Worm (Caenorhabditis elegans): ENCODE results near the gene Y37D8A.6.

The Y37D8A.6 gene

ce11 chrIII:12891580-12891979 lies 21.5 kb upstream of the Y37D8A.6 start, which contains the start of the genes Y37D8A.29 and unc-71:
Gene Y37D8A.29, minus strand, starts transcription at chrIII:12891680.
Gene unc-71, minus strand, starts transcription at chrIII:12891738.
- TF ChIP-seq hsf-1 (GFP tag; IDR thresholded peaks at IDR 0.05): no peak
- no peak for TF ChIP-seq hmg-1.2 (GFP tag; IDR thresholded peaks at IDR 0.05)
- TF ChIP-seq zim-3 (tag; optimal IDR thresholded peaks at IDR 0.05): no peak
- TF ChIP-seq snpc-4 (GFP tag; optimal IDR thresholded peaks at IDR 0.05): no peak
- TF ChIP-seq snpc-4 (tag; optimal IDR thresholded peaks at IDR 0.05): no peak
- TF ChIP-seq lsl-1 (GFP tag; optimal IDR thresholded peaks at IDR 0.05): no peak
- no peak for TF ChIP-seq bed-2 (GFP tag; IDR thresholded peaks at IDR 0.05)
- TF ChIP-seq pbrm-1 (GFP tag; IDR thresholded peaks at IDR 0.05): no peak
- no peak for TF ChIP-seq ztf-3 (GFP tag; optimal IDR thresholded peaks at IDR 0.05)
- no peak for TF ChIP-seq hrde-1 (tag; optimal IDR thresholded peaks at IDR 0.05; ENCODE audit: borderline replicate concordance)
- TF ChIP-seq ekl-4 (GFP tag; IDR thresholded peaks at IDR 0.05): no peak
- TF ChIP-seq B0336.3 (GFP tag; IDR thresholded peaks at IDR 0.05): no peak
- TF ChIP-seq him-1 (tag; optimal IDR thresholded peaks at IDR 0.05): no peak

ce11 chrIII:12885153-12885552 lies 15.1 kb upstream of the Y37D8A.6 start:
- TF ChIP-seq bed-1 (GFP tag; IDR thresholded peaks at IDR 0.05) (0 out of 2 replicates have a peak, but pooled peaks have one; percentile 67), lin-35 (GFP tag; optimal IDR thresholded peaks at IDR 0.05) (no peak), ceh-40 (GFP tag; IDR thresholded peaks at IDR 0.05) (no peak), attf-3 (GFP tag; conservative IDR thresholded peaks at IDR 0.05) (no peak), zfh-2 (GFP tag; conservative IDR thresholded peaks at IDR 0.05) (peak; percentile 66)

- TF ChIP-seq lsl-1 (GFP tag; optimal IDR thresholded peaks at IDR 0.05) (peak; percentile 7), hrde-1 (tag; optimal IDR thresholded peaks at IDR 0.05; ENCODE audit: borderline replicate concordance) (no peak), Y79H2A.3 (GFP tag; conservative IDR thresholded peaks at IDR 0.05) (no peak), D2030.7 (GFP tag; IDR thresholded peaks at IDR 0.05) (peak; percentile 53; the same call in 1 of the 2 replicates), hmg-1.2 (GFP tag; IDR thresholded peaks at IDR 0.05) (0 out of 2 replicates have a peak, but pooled peaks have one; percentile 13), madf-8 (GFP tag; conservative IDR thresholded peaks at IDR 0.05) (peak; percentile 69), nhr-179 (tag; optimal IDR thresholded peaks at IDR 0.05) (no peak), xnd-1 (tag; optimal IDR thresholded peaks at IDR 0.05) (peak; percentile 64), madf-6 (GFP tag; IDR thresholded peaks at IDR 0.05) (peak; percentile 78), mel-28 (tag; optimal IDR thresholded peaks at IDR 0.05; ENCODE audit: borderline replicate concordance) (no peak), aptf-2 (GFP tag; conservative IDR thresholded peaks at IDR 0.05) (0 out of 2 replicates have a peak, but pooled peaks have one; percentile 17), ceh-91 (GFP tag; IDR thresholded peaks at IDR 0.05) (peak; percentile 61), chd-7 (tag; optimal IDR thresholded peaks at IDR 0.05) (no peak), ama-1 (optimal IDR thresholded peaks at IDR 0.05) (no peak), ama-1 (GFP tag; optimal IDR thresholded peaks at IDR 0.05) (peak in 1 of 2 experiments; percentile 8), bed-1 (GFP tag; IDR thresholded peaks at IDR 0.05) (no peak), efl-1 (GFP tag; optimal IDR thresholded peaks at IDR 0.05) (peak; percentile 77), F33H1.4 (GFP tag; IDR thresholded peaks at IDR 0.05) (peak; percentile 63), dpl-1 (GFP tag; optimal IDR thresholded peaks at IDR 0.05) (peak; percentile 11), him-1 (tag; optimal IDR thresholded peaks at IDR 0.05) (peak; percentile 37), hsf-1 (GFP tag; IDR thresholded peaks at IDR 0.05) (0 out of 2 replicates have a peak, but pooled peaks have one; percentile 42)
Observed at ce11 chrIII:12880704-12881103, 10.6 kb upstream of the Y37D8A.6 start.

ce11 chrIII:12877527-12878234 lies 7.6 kb upstream of the Y37D8A.6 start, which contains the start of the genes cec-7 and enu-3.5:
Gene cec-7, minus strand, starts transcription at chrIII:12877577.
Gene enu-3.5, plus strand, starts transcription at chrIII:12878196.
- TF ChIP-seq ztf-25 (GFP tag; IDR thresholded peaks at IDR 0.05) (0 out of 2 replicates have a peak, but pooled peaks have one; percentile 15), nhr-80 (tag; optimal IDR thresholded peaks at IDR 0.05) (no peak), dox-1 (GFP tag; IDR thresholded peaks at IDR 0.05) (peak; percentile 41), Y56A3A.18 (GFP tag; IDR thresholded peaks at IDR 0.05) (no peak), aptf-2 (GFP tag; conservative IDR thresholded peaks at IDR 0.05) (0 out of 2 replicates have a peak, but pooled peaks have one; percentile 6), egrh-3 (GFP tag; IDR thresholded peaks at IDR 0.05) (peak; percentile 63; the same call in 1 of the 2 replicates), hsf-1 (GFP tag; IDR thresholded peaks at IDR 0.05) (0 out of 2 replicates have a peak, but pooled peaks have one; percentile 23), ceh-100 (GFP tag; IDR thresholded peaks at IDR 0.05) (peak; percentile 81)

Data from whole organism, young adult.